Worm (Caenorhabditis elegans): ENCODE results near the gene R11D1.12.

- TF ChIP-seq ces-1 (GFP tag; optimal IDR thresholded peaks at IDR 0.05) (no peak), unc-62 (GFP tag; optimal IDR thresholded peaks at IDR 0.05) (no peak), nhr-28 (tag; optimal IDR thresholded peaks at IDR 0.05) (no peak), grh-1 (GFP tag; IDR thresholded peaks at IDR 0.05) (no peak), sox-4 (tag; optimal IDR thresholded peaks at IDR 0.05) (no peak), elt-2 (tag; optimal IDR thresholded peaks at IDR 0.05) (no peak), ztf-11 (tag; optimal IDR thresholded peaks at IDR 0.05) (no peak), fkh-10 (GFP tag; optimal IDR thresholded peaks at IDR 0.05) (no peak)
These were observed 21.6 kb upstream of the R11D1.12 start, which contains the start of gene C15C8.4 for ce11 chrV:12747431-12747830.

Data from whole organism, L1 larva.